Worm (Caenorhabditis elegans): Measurements from ENCODE around the gene Y22D7AL.15.

DNA sequence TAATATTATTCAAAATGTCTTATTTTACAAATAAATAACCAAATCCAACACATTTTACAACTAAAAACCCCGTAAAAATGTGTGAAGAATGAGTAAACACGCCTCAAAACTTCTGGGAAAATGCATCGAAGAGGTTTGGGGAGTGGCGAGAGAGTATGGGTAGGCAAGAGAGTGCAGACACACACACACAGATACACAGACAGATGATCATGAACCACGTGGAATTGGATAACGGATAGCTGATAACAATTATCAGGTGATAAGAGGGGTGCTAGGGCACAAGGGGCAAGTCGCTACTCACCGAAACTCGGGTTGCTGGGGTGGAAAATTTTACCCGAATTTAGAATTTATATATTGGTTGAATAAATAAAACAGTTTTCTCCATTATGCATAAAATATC, 22.6 kb upstream of the Y22D7AL.15 start:
- TF ChIP-seq fos-1 (tag; optimal IDR thresholded peaks at IDR 0.05) (no peak), nhr-12 (tag; optimal IDR thresholded peaks at IDR 0.05) (no peak), nhr-19 (GFP tag; conservative IDR thresholded peaks at IDR 0.05) (peak; percentile 66), nhr-237 (tag; optimal IDR thresholded peaks at IDR 0.05) (no peak), pag-3 (tag; optimal IDR thresholded peaks at IDR 0.05; ENCODE audit: borderline replicate concordance, insufficient read depth) (no peak), lin-39 (tag; optimal IDR thresholded peaks at IDR 0.05) (no peak), egl-27 (tag; optimal IDR thresholded peaks at IDR 0.05) (no peak)

All from whole organism, L1 larva.